Worm (Caenorhabditis elegans): Measurements from ENCODE around the gene F54H5.14.

ce11 chrII:6667534-6667933 is 42.3 kb upstream of the F54H5.14 start:
- no peak for TF ChIP-seq ztf-23 (GFP tag; IDR thresholded peaks at IDR 0.05)
- TF ChIP-seq T22C8.4 (GFP tag; IDR thresholded peaks at IDR 0.05), result no peak
- TF ChIP-seq ref-1 (GFP tag; conservative IDR thresholded peaks at IDR 0.05), result no peak
- no peak for TF ChIP-seq ztf-29 (GFP tag; IDR thresholded peaks at IDR 0.05)
- no peak for TF ChIP-seq flt-1 (GFP tag; IDR thresholded peaks at IDR 0.05)
- TF ChIP-seq med-1 (GFP tag; optimal IDR thresholded peaks at IDR 0.05; ENCODE audit: insufficient read depth), result no peak
